Fruit fly (Drosophila melanogaster): Measurements from ENCODE around the gene dac.

The dac gene

dm6 chr2L:16447875-16448412 is 37.9 kb downstream of the dac start:
- peak; percentile 44 for TF ChIP-seq CG13204 (GFP tag; optimal IDR thresholded peaks at IDR 0.05)
- TF ChIP-seq gl (tag; optimal IDR thresholded peaks at IDR 0.05): peak; percentile 46
- TF ChIP-seq CG17806 (tag; optimal IDR thresholded peaks at IDR 0.05): no peak
- TF ChIP-seq CG15710 (tag; optimal IDR thresholded peaks at IDR 0.05): no peak
- peak; percentile 97 for TF ChIP-seq EcR (GFP tag; optimal IDR thresholded peaks at IDR 0.05)

dm6 chr2L:16446975-16447509 is 38.8 kb downstream of the dac start, which contains the start of gene Idgf2:
Gene Idgf2, plus strand, starts transcription at chr2L:16447330.
- TF ChIP-seq CG4496 (GFP tag; IDR thresholded peaks at IDR 0.05) (0 out of 3 replicates have a peak, but pooled peaks have one; percentile 11), D1 (tag; optimal IDR thresholded peaks at IDR 0.05) (no peak), CG12605 (GFP tag; IDR thresholded peaks at IDR 0.05) (0 out of 2 replicates have a peak, but pooled peaks have one; percentile 29)

dm6 chr2L:16445034-16445433 is 40.8 kb downstream of the dac start, which contains the start of gene Idgf1:
Gene Idgf1, plus strand, starts transcription at chr2L:16445278.
- no peak for TF ChIP-seq CG12605 (GFP tag; IDR thresholded peaks at IDR 0.05)

- TF ChIP-seq CG14655 (GFP tag; optimal IDR thresholded peaks at IDR 0.05): no peak
- TF ChIP-seq rn (GFP tag; IDR thresholded peaks at IDR 0.05): no peak
- TF ChIP-seq CG32121 (GFP tag; IDR thresholded peaks at IDR 0.05): no peak
- no peak for TF ChIP-seq CG8159 (tag; optimal IDR thresholded peaks at IDR 0.05)
- no peak for TF ChIP-seq gl (tag; optimal IDR thresholded peaks at IDR 0.05)
- no peak for TF ChIP-seq CG4496 (GFP tag; IDR thresholded peaks at IDR 0.05)
- no peak for TF ChIP-seq fd96Ca (GFP tag; IDR thresholded peaks at IDR 0.05)
- TF ChIP-seq Ets98B (GFP tag; IDR thresholded peaks at IDR 0.05): no peak
- no peak for TF ChIP-seq CG8301 (tag; optimal IDR thresholded peaks at IDR 0.05)
- TF ChIP-seq Pif1A (GFP tag; optimal IDR thresholded peaks at IDR 0.05): no peak
- TF ChIP-seq Pif1B (GFP tag; optimal IDR thresholded peaks at IDR 0.05): no peak
- no peak for TF ChIP-seq CG17806 (tag; optimal IDR thresholded peaks at IDR 0.05)
- no peak for TF ChIP-seq CG12605 (GFP tag; IDR thresholded peaks at IDR 0.05)
- no peak for TF ChIP-seq CG9948 (tag; optimal IDR thresholded peaks at IDR 0.05)
- TF ChIP-seq D1 (tag; optimal IDR thresholded peaks at IDR 0.05): no peak
- no peak for TF ChIP-seq EcR (GFP tag; optimal IDR thresholded peaks at IDR 0.05)
- TF ChIP-seq Snoo (tag; optimal IDR thresholded peaks at IDR 0.05): no peak
Measured at dm6 chr2L:16442620-16443019, 43.2 kb downstream of the dac start.

dm6 chr2L:16437945-16438344 is 47.9 kb downstream of the dac start:
- TF ChIP-seq CG15710 (tag; optimal IDR thresholded peaks at IDR 0.05): peak; percentile 68
- peak; percentile 49 for TF ChIP-seq Snoo (tag; optimal IDR thresholded peaks at IDR 0.05)
- peak; percentile 63 for TF ChIP-seq CG34367 (tag; optimal IDR thresholded peaks at IDR 0.05)
- no peak for TF ChIP-seq CG32121 (GFP tag; IDR thresholded peaks at IDR 0.05)
- TF ChIP-seq gl (tag; optimal IDR thresholded peaks at IDR 0.05): no peak
- peak; percentile 47 for TF ChIP-seq Pif1B (GFP tag; optimal IDR thresholded peaks at IDR 0.05)
- TF ChIP-seq CG9948 (tag; optimal IDR thresholded peaks at IDR 0.05): peak; percentile 78
- TF ChIP-seq CG12605 (GFP tag; IDR thresholded peaks at IDR 0.05): peak; percentile 37; the same call in 1 of the 2 replicates
- TF ChIP-seq Ets98B (GFP tag; IDR thresholded peaks at IDR 0.05): no peak
- TF ChIP-seq CG8301 (tag; optimal IDR thresholded peaks at IDR 0.05): peak; percentile 36
- TF ChIP-seq EcR (GFP tag; optimal IDR thresholded peaks at IDR 0.05): no peak
- TF ChIP-seq CG13204 (GFP tag; optimal IDR thresholded peaks at IDR 0.05): no peak
- TF ChIP-seq CG14655 (GFP tag; optimal IDR thresholded peaks at IDR 0.05): peak; percentile 59
- peak; percentile 64 for TF ChIP-seq CG17806 (tag; optimal IDR thresholded peaks at IDR 0.05)
- peak; percentile 74 for TF ChIP-seq CG8159 (tag; optimal IDR thresholded peaks at IDR 0.05)
- TF ChIP-seq rn (GFP tag; IDR thresholded peaks at IDR 0.05): no peak
- TF ChIP-seq CG10348 (GFP tag; IDR thresholded peaks at IDR 0.05): no peak
- peak; percentile 72 for TF ChIP-seq Pif1A (GFP tag; optimal IDR thresholded peaks at IDR 0.05)
- 0 out of 3 replicates have a peak, but pooled peaks have one; percentile 41 for TF ChIP-seq CG4496 (GFP tag; IDR thresholded peaks at IDR 0.05)

- TF ChIP-seq CG32121 (GFP tag; IDR thresholded peaks at IDR 0.05) (no peak), gl (tag; optimal IDR thresholded peaks at IDR 0.05) (no peak), CG14655 (GFP tag; optimal IDR thresholded peaks at IDR 0.05) (peak; percentile 68), CG13204 (GFP tag; optimal IDR thresholded peaks at IDR 0.05) (no peak), Pif1B (GFP tag; optimal IDR thresholded peaks at IDR 0.05) (peak; percentile 11), D1 (tag; optimal IDR thresholded peaks at IDR 0.05) (no peak), CG15710 (tag; optimal IDR thresholded peaks at IDR 0.05) (peak; percentile 25), fd96Ca (GFP tag; IDR thresholded peaks at IDR 0.05) (no peak), CG8159 (tag; optimal IDR thresholded peaks at IDR 0.05) (peak; percentile 34), rn (GFP tag; IDR thresholded peaks at IDR 0.05) (no peak), Pif1A (GFP tag; optimal IDR thresholded peaks at IDR 0.05) (no peak), Ets98B (GFP tag; IDR thresholded peaks at IDR 0.05) (no peak), Snoo (tag; optimal IDR thresholded peaks at IDR 0.05) (no peak), CG34367 (tag; optimal IDR thresholded peaks at IDR 0.05) (peak; percentile 38), CG4496 (GFP tag; IDR thresholded peaks at IDR 0.05) (no peak), CG9948 (tag; optimal IDR thresholded peaks at IDR 0.05) (peak; percentile 35), EcR (GFP tag; optimal IDR thresholded peaks at IDR 0.05) (no peak), CG12605 (GFP tag; IDR thresholded peaks at IDR 0.05) (no peak), CG10348 (GFP tag; IDR thresholded peaks at IDR 0.05) (no peak), CG8301 (tag; optimal IDR thresholded peaks at IDR 0.05) (peak; percentile 35), CG17806 (tag; optimal IDR thresholded peaks at IDR 0.05) (peak; percentile 11)
Measured at dm6 chr2L:16435637-16436036, 50.2 kb downstream of the dac start.

Measured in whole organism, pupa.